Fruit fly (Drosophila melanogaster) whole organism, embryonic: ENCODE data around the gene Ts.
A peak's percentile ranks its signal among the peaks of the same experiment; 100 is the strongest.

Experiments
- CG8388 ChIP-seq: fragments of 200-800 bp; sonication (Bioruptor generic); optimal IDR thresholded peaks from 2 replicates; lab custom pipeline; 2019; ENCODE audit warnings: missing biosample characterization, mild to moderate bottlenecking, missing genetic modification characterization, moderate library complexity
- Rfx ChIP-seq: fragments of 200-800 bp; sonication (Bioruptor generic); IDR thresholded peaks from 2 replicates; pipeline ENCODE4 v1.3.6; 2022; ENCODE audit warnings: missing biosample characterization, missing genetic modification characterization
- abd-A ChIP-seq: fragments of 200-800 bp; sonication (Bioruptor generic); optimal IDR thresholded peaks from 3 replicates; lab custom pipeline; 2019; ENCODE audit warnings: missing biosample characterization, mild to moderate bottlenecking, missing genetic modification characterization, moderate library complexity
- crol ChIP-seq: fragments of 200-800 bp; sonication (Bioruptor generic); IDR thresholded peaks from 2 replicates; pipeline ENCODE4 v1.3.6; 2022; ENCODE audit warnings: missing biosample characterization, missing genetic modification characterization
- scrt ChIP-seq: fragments of 200-800 bp; sonication (Bioruptor generic); optimal IDR thresholded peaks from 2 replicates; lab custom pipeline; 2018; ENCODE audit warnings: missing biosample characterization, mild to moderate bottlenecking, missing genetic modification characterization, moderate library complexity
- sqz ChIP-seq: fragments of 200-800 bp; sonication (Bioruptor generic); optimal IDR thresholded peaks from 3 replicates; lab custom pipeline; 2018; ENCODE audit warnings: missing biosample characterization, mild to moderate bottlenecking, missing genetic modification characterization

Ts gene

dm6 chr2L:2920641-2921040, 48.8 kb downstream of the Ts start:
- TF ChIP-seq sqz: peak; percentile 23
- 0 out of 2 replicates have a peak, but pooled peaks have one; percentile 11 for TF ChIP-seq Rfx (GFP tag; lab: Robert Waterston, UW)
- TF ChIP-seq abd-A (tag; lab: Kevin White, UChicago): peak; percentile 66
- no peak for TF ChIP-seq CG8388 (GFP tag; lab: Kevin White, UChicago)
- TF ChIP-seq crol (GFP tag; lab: Robert Waterston, UW): no peak
- TF ChIP-seq scrt: peak; percentile 87
